Worm (Caenorhabditis elegans) whole organism, L4 larva: Measurements from ENCODE around the gene spds-1.

Source experiments
- D1046.2 ChIP-seq: fragments of 200-800 bp; sonication (Bioruptor generic); IDR thresholded peaks from 2 replicates; pipeline ENCODE4 v1.3.6; 2022; ENCODE audit warnings: missing genetic modification characterization, missing compliant biosample characterization
- F26F4.8 ChIP-seq: fragments of 200-800 bp; sonication (Bioruptor generic); conservative IDR thresholded peaks from 2 replicates; pipeline ENCODE4 v1.3.6; 2022; ENCODE audit warnings: missing genetic modification characterization, missing compliant biosample characterization
- F49E8.2 ChIP-seq: sonication (generic microtip); optimal IDR thresholded peaks from 2 replicates; lab custom pipeline; 2016; ENCODE audit warnings: missing compliant biosample characterization, mild to moderate bottlenecking, missing genetic modification characterization, borderline replicate concordance
- T20F7.1 ChIP-seq: fragments of 200-800 bp; sonication (Bioruptor generic); optimal IDR thresholded peaks from 2 replicates; lab custom pipeline; 2018; ENCODE audit warnings: mild to moderate bottlenecking, missing genetic modification characterization, missing compliant biosample characterization
- T26A8.4 ChIP-seq: fragments of 200-800 bp; sonication (Bioruptor generic); IDR thresholded peaks from 2 replicates; pipeline ENCODE4 v1.3.6; 2022; ENCODE audit warnings: missing genetic modification characterization, missing compliant biosample characterization
- Y48G9A.11 ChIP-seq: fragments of 200-800 bp; sonication (Bioruptor generic); IDR thresholded peaks from 2 replicates; pipeline ENCODE4 v1.3.6; 2022; ENCODE audit warnings: missing genetic modification reagents, missing genetic modification characterization, missing compliant biosample characterization
- aha-1 ChIP-seq: fragments of 150-350 bp; peaks from one replicate; lab custom pipeline; 2014; ENCODE audit warnings: missing biosample characterization, missing genetic modification characterization
- aly-2 ChIP-seq: sonication (generic microtip); optimal IDR thresholded peaks from 2 replicates; lab custom pipeline; 2018; ENCODE audit warnings: missing biosample characterization, missing genetic modification characterization
- ceh-20 ChIP-seq: fragments of 200-800 bp; sonication (Bioruptor generic); IDR thresholded peaks from 2 replicates; pipeline ENCODE4 v1.3.6; 2022; ENCODE audit warnings: missing genetic modification reagents, missing genetic modification characterization, missing compliant biosample characterization
- ceh-32 ChIP-seq: sonication (generic microtip); optimal IDR thresholded peaks from 2 replicates; lab custom pipeline; 2016; ENCODE audit warnings: mild to moderate bottlenecking, missing genetic modification characterization, missing compliant biosample characterization; ENCODE audit not compliant: poor library complexity
- ceh-44 ChIP-seq: fragments of 200-800 bp; sonication (Bioruptor generic); IDR thresholded peaks from 2 replicates; pipeline ENCODE4 v1.3.6; 2022; ENCODE audit warnings: missing genetic modification reagents, missing genetic modification characterization, missing compliant biosample characterization
- ceh-62 ChIP-seq: sonication (generic microtip); optimal IDR thresholded peaks from 2 replicates; lab custom pipeline; 2017; ENCODE audit warnings: missing biosample characterization, missing genetic modification characterization
- ctbp-1 ChIP-seq: fragments of 200-800 bp; sonication (Bioruptor generic); IDR thresholded peaks from 2 replicates; pipeline ENCODE4 v1.3.6; 2022; ENCODE audit warnings: missing genetic modification reagents, missing genetic modification characterization, missing compliant biosample characterization
- daf-19 ChIP-seq: fragments of 200-800 bp; sonication (Bioruptor generic); conservative IDR thresholded peaks from 2 replicates; pipeline ENCODE4 v1.3.6; 2022; ENCODE audit warnings: missing genetic modification characterization, missing compliant biosample characterization
- daf-8 ChIP-seq: fragments of 200-800 bp; sonication (Bioruptor generic); IDR thresholded peaks from 2 replicates; pipeline ENCODE4 v1.3.6; 2022; ENCODE audit warnings: missing genetic modification characterization, missing compliant biosample characterization
- dmd-6 ChIP-seq: fragments of 200-800 bp; sonication (Bioruptor generic); IDR thresholded peaks from 2 replicates; pipeline ENCODE4 v1.3.6; 2022; ENCODE audit warnings: missing genetic modification reagents, missing genetic modification characterization, missing compliant biosample characterization
- dpl-1 ChIP-seq: fragments of 150-350 bp; optimal IDR thresholded peaks from 2 replicates; lab custom pipeline; 2014; ENCODE audit warnings: missing biosample characterization, missing genetic modification reagents, missing genetic modification characterization
- egl-27 ChIP-seq: sonication (generic microtip); optimal IDR thresholded peaks from 3 replicates; lab custom pipeline; 2017; ENCODE audit warnings: missing biosample characterization, missing genetic modification reagents, missing genetic modification characterization
- egl-43 ChIP-seq: fragments of 200-800 bp; sonication (Bioruptor generic); IDR thresholded peaks from 2 replicates; pipeline ENCODE4 v1.3.6; 2022; ENCODE audit warnings: missing genetic modification reagents, missing genetic modification characterization, missing compliant biosample characterization
- gei-8 ChIP-seq: fragments of 200-800 bp; sonication (Bioruptor generic); optimal IDR thresholded peaks from 2 replicates; lab custom pipeline; 2018; ENCODE audit warnings: mild to moderate bottlenecking, missing genetic modification characterization, missing compliant biosample characterization
- hlh-30 ChIP-seq: sonication (generic microtip); optimal IDR thresholded peaks from 2 replicates; lab custom pipeline; 2017; ENCODE audit warnings: antibody characterized with exemption, mild to moderate bottlenecking, missing genetic modification characterization, missing compliant biosample characterization; ENCODE audit not compliant: insufficient read depth
- hmg-1.1 ChIP-seq: fragments of 200-800 bp; sonication (Bioruptor generic); IDR thresholded peaks from 2 replicates; pipeline ENCODE4 v1.3.6; 2022; ENCODE audit warnings: missing genetic modification reagents, missing genetic modification characterization, missing compliant biosample characterization
- jun-1 ChIP-seq: fragments of 150-350 bp; optimal IDR thresholded peaks from 2 replicates; lab custom pipeline; 2014; ENCODE audit warnings: missing biosample characterization, missing genetic modification reagents, missing genetic modification characterization
- lim-7 ChIP-seq: fragments of 200-800 bp; sonication (Bioruptor generic); IDR thresholded peaks from 2 replicates; pipeline ENCODE4 v1.3.6; 2022; ENCODE audit warnings: missing genetic modification characterization, missing compliant biosample characterization
- lin-15B ChIP-seq: fragments of 150-350 bp; sonication (generic microtip); optimal IDR thresholded peaks from 3 replicates; lab custom pipeline; 2014; ENCODE audit warnings: missing biosample characterization, missing genetic modification characterization
- lin-38 ChIP-seq: fragments of 200-800 bp; sonication (Bioruptor generic); IDR thresholded peaks from 2 replicates; pipeline ENCODE4 v1.3.6; 2022; ENCODE audit warnings: missing genetic modification reagents, missing genetic modification characterization, missing compliant biosample characterization
- lir-3 ChIP-seq: sonication (generic microtip); optimal IDR thresholded peaks from 2 replicates; lab custom pipeline; 2016; ENCODE audit warnings: mild to moderate bottlenecking, missing genetic modification characterization, missing compliant biosample characterization
- madf-5 ChIP-seq, 2 experiments: fragments of 200-800 bp; sonication (Bioruptor generic); IDR thresholded peaks; 2 replicates each; pipeline ENCODE4 v1.3.6; 2022; ENCODE audit warnings: missing compliant biosample characterization in 2 of 2, missing genetic modification characterization in 2 of 2
- mdl-1 ChIP-seq, 2 experiments: fragments of 150-350 bp in 1 of 2; sonication (generic microtip) in 1 of 2; optimal IDR thresholded peaks; 2 replicates each; lab custom pipeline; 2014 to 2017; ENCODE audit warnings: missing biosample characterization in 2 of 2, missing genetic modification characterization in 2 of 2
- mep-1 ChIP-seq: fragments of 150-350 bp; sonication (generic microtip); optimal IDR thresholded peaks from 3 replicates; lab custom pipeline; 2014; ENCODE audit warnings: missing biosample characterization, missing genetic modification characterization
- mxl-2 ChIP-seq: fragments of 200-800 bp; sonication (Bioruptor generic); conservative IDR thresholded peaks from 2 replicates; pipeline ENCODE4 v1.3.6; 2022; ENCODE audit warnings: missing genetic modification reagents, missing genetic modification characterization, missing compliant biosample characterization
- nhr-111 ChIP-seq: fragments of 200-800 bp; sonication (Bioruptor generic); optimal IDR thresholded peaks from 2 replicates; lab custom pipeline; 2018; ENCODE audit warnings: mild to moderate bottlenecking, missing genetic modification characterization, missing compliant biosample characterization
- nhr-25 ChIP-seq: sonication (generic microtip); optimal IDR thresholded peaks from 2 replicates; lab custom pipeline; 2017; ENCODE audit warnings: missing genetic modification characterization, mild to moderate bottlenecking, missing compliant biosample characterization, antibody characterized with exemption, moderate library complexity, borderline replicate concordance; ENCODE audit not compliant: insufficient read depth
- nhr-28 ChIP-seq: fragments of 150-350 bp; optimal IDR thresholded peaks from 2 replicates; lab custom pipeline; 2014; ENCODE audit warnings: missing biosample characterization, missing genetic modification characterization
- nhr-42 ChIP-seq: fragments of 200-800 bp; sonication (Bioruptor generic); IDR thresholded peaks from 2 replicates; pipeline ENCODE4 v1.3.6; 2022; ENCODE audit warnings: missing genetic modification characterization, missing compliant biosample characterization
- nhr-48 ChIP-seq: sonication (generic microtip); optimal IDR thresholded peaks from 2 replicates; lab custom pipeline; 2016; ENCODE audit warnings: mild to moderate bottlenecking, missing genetic modification characterization, missing compliant biosample characterization
- nhr-76 ChIP-seq: fragments of 150-350 bp; optimal IDR thresholded peaks from 2 replicates; lab custom pipeline; 2014; ENCODE audit warnings: missing biosample characterization, missing genetic modification characterization
- nhr-77 ChIP-seq: fragments of 150-350 bp; optimal IDR thresholded peaks from 2 replicates; lab custom pipeline; 2014; ENCODE audit warnings: missing biosample characterization, missing genetic modification characterization
- rbr-2 ChIP-seq: sonication (generic microtip); optimal IDR thresholded peaks from 2 replicates; lab custom pipeline; 2016; ENCODE audit warnings: missing genotype, missing genetic modification characterization, missing compliant biosample characterization
- sdz-12 ChIP-seq: fragments of 200-800 bp; sonication (Bioruptor generic); optimal IDR thresholded peaks from 2 replicates; lab custom pipeline; 2018; ENCODE audit warnings: mild to moderate bottlenecking, missing genetic modification characterization, missing compliant biosample characterization
- skn-1 ChIP-seq: fragments of 150-350 bp; optimal IDR thresholded peaks from 2 replicates; lab custom pipeline; 2014; ENCODE audit warnings: missing biosample characterization, missing genetic modification characterization
- snpc-1.2 ChIP-seq: fragments of 200-800 bp; sonication (Bioruptor generic); IDR thresholded peaks from 2 replicates; pipeline ENCODE4 v1.3.6; 2022; ENCODE audit warnings: missing genetic modification reagents, missing genetic modification characterization, missing compliant biosample characterization
- spr-1 ChIP-seq: sonication (generic microtip); optimal IDR thresholded peaks from 2 replicates; lab custom pipeline; 2016; ENCODE audit warnings: mild to moderate bottlenecking, missing genetic modification characterization, missing compliant biosample characterization
- spr-3 ChIP-seq: fragments of 200-800 bp; sonication (Bioruptor generic); optimal IDR thresholded peaks from 2 replicates; lab custom pipeline; 2018; ENCODE audit warnings: mild to moderate bottlenecking, missing genetic modification characterization, missing compliant biosample characterization
- unc-130 ChIP-seq: sonication (generic microtip); optimal IDR thresholded peaks from 2 replicates; lab custom pipeline; 2016; ENCODE audit warnings: missing genetic modification reagents, missing genetic modification characterization, missing compliant biosample characterization
- zag-1 ChIP-seq: fragments of 150-350 bp; optimal IDR thresholded peaks from 2 replicates; lab custom pipeline; 2014; ENCODE audit warnings: missing biosample characterization, missing genetic modification characterization
- zfp-2 ChIP-seq: sonication (generic microtip); optimal IDR thresholded peaks from 2 replicates; lab custom pipeline; 2016; ENCODE audit warnings: mild to moderate bottlenecking, missing genetic modification characterization, missing compliant biosample characterization
- zip-2 ChIP-seq: fragments of 150-350 bp; optimal IDR thresholded peaks from 2 replicates; lab custom pipeline; 2014; ENCODE audit warnings: missing biosample characterization, missing genetic modification characterization

spds-1 gene

DNA sequence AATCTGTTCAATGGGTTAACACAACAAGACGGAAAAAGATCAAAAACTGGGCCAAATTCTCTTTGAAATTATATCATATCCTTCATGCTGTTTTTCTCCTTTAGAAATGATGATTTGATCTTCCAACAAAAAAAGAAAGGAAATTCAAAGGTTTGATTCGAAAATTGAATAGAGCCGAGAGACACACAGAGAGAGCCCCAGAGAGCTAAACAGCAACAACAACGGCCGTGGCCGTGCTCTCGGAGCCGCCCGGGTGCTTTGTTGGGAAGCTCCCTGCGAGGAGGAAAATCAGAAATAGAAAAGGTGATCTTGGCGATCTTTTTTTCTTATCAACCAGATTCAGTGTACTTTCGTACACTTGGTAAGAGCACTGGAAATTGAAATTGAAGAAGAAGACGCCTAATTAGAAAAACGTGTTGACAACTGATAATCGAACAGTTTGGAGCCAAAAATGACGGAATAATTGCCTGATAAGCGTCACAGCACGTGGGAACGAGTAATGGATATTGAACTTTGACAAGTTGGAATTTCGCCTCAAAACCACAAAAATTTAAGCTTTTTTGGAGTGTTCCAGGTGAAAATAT lies 9.4 kb upstream of the spds-1 start (continued):
- no peak for TF ChIP-seq F26F4.8 (GFP tag; lab: Robert Waterston, UW)
- no peak for TF ChIP-seq jun-1 (tag; lab: Kevin White, UChicago)
- TF ChIP-seq nhr-76 (tag; lab: Kevin White, UChicago) = no peak
- TF ChIP-seq spr-3 (GFP tag; lab: Kevin White, UChicago) = no peak
- no peak for TF ChIP-seq aha-1 (tag; lab: Kevin White, UChicago)
- no peak for TF ChIP-seq nhr-111 (GFP tag; lab: Kevin White, UChicago)
- no peak; the same call in 1 of the 2 replicates for TF ChIP-seq hmg-1.1 (GFP tag; lab: Robert Waterston, UW)
- no peak for TF ChIP-seq F49E8.2 (tag; lab: Kevin White, UChicago)
- TF ChIP-seq nhr-48 (tag; lab: Kevin White, UChicago) = no peak
- no peak for TF ChIP-seq nhr-42 (GFP tag; lab: Robert Waterston, UW)
- TF ChIP-seq dpl-1 (GFP tag; lab: Kevin White, UChicago) = no peak
- no peak for TF ChIP-seq T26A8.4 (GFP tag; lab: Robert Waterston, UW)

DNA sequence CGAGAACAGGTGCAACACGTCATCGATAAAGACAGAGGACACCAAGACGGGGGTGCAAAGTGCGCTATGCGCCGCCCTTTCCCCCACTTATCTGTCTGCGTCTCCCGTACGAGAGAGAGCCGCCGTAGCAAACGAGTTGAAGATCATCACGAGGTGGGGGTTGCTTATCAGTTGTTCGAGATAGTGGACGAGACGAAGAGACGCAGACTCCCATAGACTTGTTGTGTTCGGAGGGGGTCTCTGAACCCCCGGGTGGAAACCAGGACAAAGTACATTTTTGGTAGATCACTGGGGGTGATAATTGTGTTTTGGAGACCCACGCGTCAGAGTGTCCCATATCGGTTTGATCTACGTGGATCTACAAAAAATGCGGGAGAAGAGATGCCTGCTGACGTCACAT lies 7.9 kb upstream of the spds-1 start:
- TF ChIP-seq lin-15B (tag; lab: Kevin White, UChicago) = no peak
- peak; percentile 54 to 92 for TF ChIP-seq mdl-1 (tag; optimal IDR thresholded peaks at IDR 0.05; lab: Kevin White, UChicago)
- TF ChIP-seq spr-1 (tag; lab: Kevin White, UChicago) = peak; percentile 72
- no peak for TF ChIP-seq nhr-25
- TF ChIP-seq nhr-28 (tag; lab: Kevin White, UChicago) = peak; percentile 94
- peak; percentile 48 for TF ChIP-seq gei-8
- TF ChIP-seq lim-7 (GFP tag; lab: Robert Waterston, UW) = no peak
- TF ChIP-seq nhr-48 (tag; lab: Kevin White, UChicago) = peak; percentile 91
- no peak for TF ChIP-seq zip-2 (tag; lab: Kevin White, UChicago)
- TF ChIP-seq skn-1 (tag; lab: Kevin White, UChicago) = no peak
- peak; percentile 77 for TF ChIP-seq mep-1 (tag; lab: Kevin White, UChicago)
- TF ChIP-seq daf-8 (GFP tag; lab: Robert Waterston, UW) = no peak
- TF ChIP-seq ceh-62 (tag; lab: Kevin White, UChicago) = no peak
- no peak for TF ChIP-seq F26F4.8 (GFP tag; lab: Robert Waterston, UW)
- no peak for TF ChIP-seq nhr-76 (tag; lab: Kevin White, UChicago)
- TF ChIP-seq mxl-2 (GFP tag; lab: Robert Waterston, UW) = no peak
- TF ChIP-seq Y48G9A.11 = no peak
- TF ChIP-seq nhr-42 (GFP tag; lab: Robert Waterston, UW) = peak; percentile 80; the same call in 1 of the 2 replicates
- no peak for TF ChIP-seq egl-27 (tag; lab: Kevin White, UChicago)
- TF ChIP-seq dmd-6 (GFP tag; lab: Robert Waterston, UW) = peak; percentile 96
- TF ChIP-seq zfp-2 (tag; lab: Kevin White, UChicago) = no peak
- no peak for TF ChIP-seq lir-3 (tag; lab: Kevin White, UChicago)
- peak; percentile 62 for TF ChIP-seq dpl-1 (GFP tag; lab: Kevin White, UChicago)
- no peak for TF ChIP-seq ceh-44
- TF ChIP-seq ceh-20 (GFP tag; lab: Robert Waterston, UW) = peak; percentile 85
- TF ChIP-seq zag-1 (tag; lab: Kevin White, UChicago) = no peak
- TF ChIP-seq lin-38 (GFP tag; lab: Robert Waterston, UW) = peak; percentile 74
- TF ChIP-seq daf-19 = no peak
- 0 out of 2 replicates have a peak, but pooled peaks have one; percentile 18 for TF ChIP-seq D1046.2 (GFP tag; lab: Robert Waterston, UW)
- peak; percentile 58 for TF ChIP-seq rbr-2 (tag; lab: Kevin White, UChicago)
- no peak for TF ChIP-seq aly-2 (tag; lab: Kevin White, UChicago)
- peak; percentile 94 for TF ChIP-seq hlh-30
- no peak for TF ChIP-seq ceh-32 (tag; lab: Kevin White, UChicago)
- TF ChIP-seq sdz-12 (GFP tag; lab: Kevin White, UChicago) = no peak
- no peak for TF ChIP-seq unc-130 (GFP tag; lab: Kevin White, UChicago)
- TF ChIP-seq nhr-77 (tag; lab: Kevin White, UChicago) = peak; percentile 79
- no peak for TF ChIP-seq madf-5 (GFP tag; IDR thresholded peaks at IDR 0.05; lab: Robert Waterston, UW)
- TF ChIP-seq snpc-1.2 (GFP tag; lab: Robert Waterston, UW) = peak; percentile 56
- TF ChIP-seq jun-1 (tag; lab: Kevin White, UChicago) = peak; percentile 56
- peak; percentile 61 for TF ChIP-seq egl-43
- TF ChIP-seq T20F7.1 (GFP tag; lab: Kevin White, UChicago) = no peak
- TF ChIP-seq ctbp-1 = peak; percentile 31; the same call in 1 of the 2 replicates
- TF ChIP-seq spr-3 (GFP tag; lab: Kevin White, UChicago) = peak; percentile 80
